Worm (Caenorhabditis elegans) whole organism, L4 larva: ENCODE data around the gene F40F8.12.
A peak's percentile ranks its signal among the peaks of the same experiment; 100 is the strongest.

Experiments used
- F26F4.8 ChIP-seq: fragments of 200-800 bp; sonication (Bioruptor generic); conservative IDR thresholded peaks from 2 replicates; pipeline ENCODE4 v1.3.6; 2022; ENCODE audit warnings: missing genetic modification characterization, missing compliant biosample characterization
- Y105C5A.15 ChIP-seq: fragments of 200-800 bp; sonication (Bioruptor generic); IDR thresholded peaks from 2 replicates; pipeline ENCODE4 v1.3.6; 2022; ENCODE audit warnings: missing genetic modification characterization, missing compliant biosample characterization
- Y48G9A.11 ChIP-seq: fragments of 200-800 bp; sonication (Bioruptor generic); IDR thresholded peaks from 2 replicates; pipeline ENCODE4 v1.3.6; 2022; ENCODE audit warnings: missing genetic modification reagents, missing genetic modification characterization, missing compliant biosample characterization
- Y75B8A.6 ChIP-seq: fragments of 200-800 bp; sonication (Bioruptor generic); IDR thresholded peaks from 2 replicates; pipeline ENCODE4 v1.3.6; 2022; ENCODE audit warnings: missing genetic modification reagents, missing genetic modification characterization, missing compliant biosample characterization
- ZK337.2 ChIP-seq: fragments of 200-800 bp; sonication (Bioruptor generic); IDR thresholded peaks from 2 replicates; pipeline ENCODE4 v1.3.6; 2022; ENCODE audit warnings: missing genetic modification reagents, missing genetic modification characterization, missing compliant biosample characterization
- aha-1 ChIP-seq: fragments of 150-350 bp; peaks from one replicate; lab custom pipeline; 2014; ENCODE audit warnings: missing biosample characterization, missing genetic modification characterization
- aly-2 ChIP-seq: sonication (generic microtip); optimal IDR thresholded peaks from 2 replicates; lab custom pipeline; 2018; ENCODE audit warnings: missing biosample characterization, missing genetic modification characterization
- ama-1 ChIP-seq: fragments of 150-350 bp; optimal IDR thresholded peaks from 2 replicates; lab custom pipeline; 2014; ENCODE audit warnings: inconsistent platforms, mixed read lengths
- ceh-28 ChIP-seq: fragments of 150-350 bp; optimal IDR thresholded peaks from 2 replicates; lab custom pipeline; 2014; ENCODE audit warnings: missing biosample characterization, missing genetic modification reagents, missing genetic modification characterization
- ceh-44 ChIP-seq: fragments of 200-800 bp; sonication (Bioruptor generic); IDR thresholded peaks from 2 replicates; pipeline ENCODE4 v1.3.6; 2022; ENCODE audit warnings: missing genetic modification reagents, missing genetic modification characterization, missing compliant biosample characterization
- ces-1 ChIP-seq: fragments of 150-350 bp; sonication (generic microtip); optimal IDR thresholded peaks from 4 replicates; lab custom pipeline; 2014; ENCODE audit warnings: missing biosample characterization, missing genetic modification reagents, missing genetic modification characterization
- ctbp-1 ChIP-seq: fragments of 200-800 bp; sonication (Bioruptor generic); IDR thresholded peaks from 2 replicates; pipeline ENCODE4 v1.3.6; 2022; ENCODE audit warnings: missing genetic modification reagents, missing genetic modification characterization, missing compliant biosample characterization
- daf-16 ChIP-seq, 3 experiments: sonication (generic microtip); optimal IDR thresholded peaks; 2 replicates each; lab custom pipeline; 2016 to 2017; ENCODE audit warnings: missing genetic modification characterization in 3 of 3, missing genetic modification reagents in 3 of 3, mild to moderate bottlenecking in 2 of 3, missing compliant biosample characterization in 2 of 3, missing biosample characterization in 1 of 3, moderate library complexity in 1 of 3
- daf-19 ChIP-seq: fragments of 200-800 bp; sonication (Bioruptor generic); conservative IDR thresholded peaks from 2 replicates; pipeline ENCODE4 v1.3.6; 2022; ENCODE audit warnings: missing genetic modification characterization, missing compliant biosample characterization
- daf-8 ChIP-seq: fragments of 200-800 bp; sonication (Bioruptor generic); IDR thresholded peaks from 2 replicates; pipeline ENCODE4 v1.3.6; 2022; ENCODE audit warnings: missing genetic modification characterization, missing compliant biosample characterization
- dve-1 ChIP-seq: sonication (generic microtip); optimal IDR thresholded peaks from 2 replicates; lab custom pipeline; 2017; ENCODE audit warnings: antibody characterized with exemption, mild to moderate bottlenecking, missing genetic modification characterization, missing compliant biosample characterization; ENCODE audit not compliant: insufficient read depth
- egl-27 ChIP-seq: sonication (generic microtip); optimal IDR thresholded peaks from 3 replicates; lab custom pipeline; 2017; ENCODE audit warnings: missing biosample characterization, missing genetic modification reagents, missing genetic modification characterization
- fkh-10 ChIP-seq: fragments of 150-350 bp; optimal IDR thresholded peaks from 2 replicates; lab custom pipeline; 2014; ENCODE audit warnings: missing biosample characterization, missing genetic modification reagents, missing genetic modification characterization
- gei-8 ChIP-seq: fragments of 200-800 bp; sonication (Bioruptor generic); optimal IDR thresholded peaks from 2 replicates; lab custom pipeline; 2018; ENCODE audit warnings: mild to moderate bottlenecking, missing genetic modification characterization, missing compliant biosample characterization
- lin-1 ChIP-seq: fragments of 200-800 bp; sonication (Bioruptor generic); IDR thresholded peaks from 2 replicates; pipeline ENCODE4 v1.3.6; 2022; ENCODE audit warnings: missing genetic modification reagents, missing genetic modification characterization, missing compliant biosample characterization
- lin-38 ChIP-seq: fragments of 200-800 bp; sonication (Bioruptor generic); IDR thresholded peaks from 2 replicates; pipeline ENCODE4 v1.3.6; 2022; ENCODE audit warnings: missing genetic modification reagents, missing genetic modification characterization, missing compliant biosample characterization
- lsy-2 ChIP-seq, 2 experiments: fragments of 150-350 bp in 1 of 2; sonication (generic microtip) in 1 of 2; optimal IDR thresholded peaks; 2 replicates each; lab custom pipeline; 2014 to 2017; ENCODE audit warnings: missing biosample characterization in 2 of 2, missing genetic modification characterization in 2 of 2
- madf-5 ChIP-seq, 2 experiments: fragments of 200-800 bp; sonication (Bioruptor generic); IDR thresholded peaks; 2 replicates each; pipeline ENCODE4 v1.3.6; 2022; ENCODE audit warnings: missing compliant biosample characterization in 2 of 2, missing genetic modification characterization in 2 of 2
- mdl-1 ChIP-seq, 2 experiments: fragments of 150-350 bp in 1 of 2; sonication (generic microtip) in 1 of 2; optimal IDR thresholded peaks; 2 replicates each; lab custom pipeline; 2014 to 2017; ENCODE audit warnings: missing biosample characterization in 2 of 2, missing genetic modification characterization in 2 of 2
- mep-1 ChIP-seq: fragments of 150-350 bp; sonication (generic microtip); optimal IDR thresholded peaks from 3 replicates; lab custom pipeline; 2014; ENCODE audit warnings: missing biosample characterization, missing genetic modification characterization
- mes-2 ChIP-seq: sonication (generic microtip); optimal IDR thresholded peaks from 2 replicates; lab custom pipeline; 2016; ENCODE audit warnings: missing genotype, mild to moderate bottlenecking, missing genetic modification characterization, missing compliant biosample characterization; ENCODE audit not compliant: poor library complexity, severe bottlenecking
- mxl-3 ChIP-seq: fragments of 200-800 bp; sonication (Bioruptor generic); optimal IDR thresholded peaks from 2 replicates; lab custom pipeline; 2018; ENCODE audit warnings: mild to moderate bottlenecking, missing genetic modification characterization, missing compliant biosample characterization
- nhr-10 ChIP-seq: fragments of 150-350 bp; optimal IDR thresholded peaks from 2 replicates; lab custom pipeline; 2014; ENCODE audit warnings: missing biosample characterization, missing genetic modification characterization
- nhr-102 ChIP-seq: sonication (generic microtip); optimal IDR thresholded peaks from 2 replicates; lab custom pipeline; 2016; ENCODE audit warnings: mild to moderate bottlenecking, missing genetic modification characterization, moderate library complexity, missing compliant biosample characterization
- nhr-111 ChIP-seq: fragments of 200-800 bp; sonication (Bioruptor generic); optimal IDR thresholded peaks from 2 replicates; lab custom pipeline; 2018; ENCODE audit warnings: mild to moderate bottlenecking, missing genetic modification characterization, missing compliant biosample characterization
- nhr-237 ChIP-seq: sonication (generic microtip); optimal IDR thresholded peaks from 2 replicates; lab custom pipeline; 2017; ENCODE audit warnings: missing biosample characterization, missing genetic modification characterization
- nhr-25 ChIP-seq: sonication (generic microtip); optimal IDR thresholded peaks from 2 replicates; lab custom pipeline; 2017; ENCODE audit warnings: missing genetic modification characterization, mild to moderate bottlenecking, missing compliant biosample characterization, antibody characterized with exemption, moderate library complexity, borderline replicate concordance; ENCODE audit not compliant: insufficient read depth
- nhr-42 ChIP-seq: fragments of 200-800 bp; sonication (Bioruptor generic); IDR thresholded peaks from 2 replicates; pipeline ENCODE4 v1.3.6; 2022; ENCODE audit warnings: missing genetic modification characterization, missing compliant biosample characterization
- nhr-6 ChIP-seq: fragments of 150-350 bp; optimal IDR thresholded peaks from 2 replicates; lab custom pipeline; 2014; ENCODE audit warnings: missing biosample characterization, missing genetic modification characterization
- nhr-77 ChIP-seq: fragments of 150-350 bp; optimal IDR thresholded peaks from 2 replicates; lab custom pipeline; 2014; ENCODE audit warnings: missing biosample characterization, missing genetic modification characterization
- php-3 ChIP-seq: fragments of 200-800 bp; sonication (Bioruptor generic); IDR thresholded peaks from 2 replicates; pipeline ENCODE4 v1.3.6; 2022; ENCODE audit warnings: missing genetic modification reagents, missing genetic modification characterization, missing compliant biosample characterization
- saeg-2 ChIP-seq: fragments of 200-800 bp; sonication (Bioruptor generic); IDR thresholded peaks from 2 replicates; pipeline ENCODE4 v1.3.6; 2022; ENCODE audit warnings: missing genetic modification reagents, missing genetic modification characterization, missing compliant biosample characterization
- sdz-12 ChIP-seq: fragments of 200-800 bp; sonication (Bioruptor generic); optimal IDR thresholded peaks from 2 replicates; lab custom pipeline; 2018; ENCODE audit warnings: mild to moderate bottlenecking, missing genetic modification characterization, missing compliant biosample characterization
- tra-1 ChIP-seq: fragments of 200-800 bp; sonication (Bioruptor generic); IDR thresholded peaks from 2 replicates; pipeline ENCODE4 v1.3.6; 2022; ENCODE audit warnings: missing genetic modification reagents, missing genetic modification characterization, missing compliant biosample characterization
- unc-130 ChIP-seq: sonication (generic microtip); optimal IDR thresholded peaks from 2 replicates; lab custom pipeline; 2016; ENCODE audit warnings: missing genetic modification reagents, missing genetic modification characterization, missing compliant biosample characterization
- unc-62 ChIP-seq, 3 experiments: fragments of 150-350 bp in 1 of 3; sonication (generic microtip); optimal IDR thresholded peaks in 2 of 3; peaks in 1 of 3; 1 replicate in 1 of 3; 2 replicates in 2 of 3; lab custom pipeline; 2014 to 2017; ENCODE audit warnings: missing biosample characterization in 3 of 3, missing genetic modification characterization in 3 of 3, missing genetic modification reagents in 3 of 3, missing genotype in 1 of 3
- zag-1 ChIP-seq: fragments of 150-350 bp; optimal IDR thresholded peaks from 2 replicates; lab custom pipeline; 2014; ENCODE audit warnings: missing biosample characterization, missing genetic modification characterization
- zfp-2 ChIP-seq: sonication (generic microtip); optimal IDR thresholded peaks from 2 replicates; lab custom pipeline; 2016; ENCODE audit warnings: mild to moderate bottlenecking, missing genetic modification characterization, missing compliant biosample characterization
- zfp-3 ChIP-seq: fragments of 200-800 bp; sonication (Bioruptor generic); conservative IDR thresholded peaks from 2 replicates; pipeline ENCODE4 v1.3.6; 2022; ENCODE audit warnings: missing genetic modification reagents, missing genetic modification characterization, missing compliant biosample characterization

F40F8.12 gene

DNA sequence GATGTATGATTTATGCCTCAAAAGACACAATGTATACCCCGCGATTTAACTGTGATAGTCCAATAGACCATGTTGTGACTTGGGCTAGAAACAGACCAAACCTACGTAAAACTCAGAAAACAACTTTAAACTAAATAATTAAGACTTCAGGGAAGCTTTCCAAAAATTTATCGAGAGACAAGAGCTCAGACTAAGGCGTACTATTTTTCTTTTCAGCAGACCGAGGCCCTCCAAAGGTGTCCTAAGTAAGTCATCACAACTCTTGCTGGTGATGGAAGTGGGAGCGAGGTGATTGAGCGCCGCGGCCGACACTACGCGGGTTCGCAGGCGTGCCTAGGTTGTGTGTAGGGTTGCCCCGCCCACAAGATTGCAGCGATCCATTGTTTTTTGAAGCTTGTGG, 37.4 kb downstream of the F40F8.12 start (continued):
- TF ChIP-seq aly-2 (tag; lab: Kevin White, UChicago) (peak; percentile 15), nhr-237 (no peak), ces-1 (GFP tag; lab: Kevin White, UChicago) (no peak), unc-62 (GFP tag; optimal IDR thresholded peaks at IDR 0.05 in 1 of 2; lab: Kevin White, UChicago) (no peak), unc-62 (tag; optimal IDR thresholded peaks at IDR 0.05; lab: Kevin White, UChicago) (no peak), madf-5 (GFP tag; IDR thresholded peaks at IDR 0.05; lab: Robert Waterston, UW) (no peak), nhr-6 (tag; lab: Kevin White, UChicago) (peak; percentile 28), zfp-2 (tag; lab: Kevin White, UChicago) (no peak), fkh-10 (GFP tag; lab: Kevin White, UChicago) (no peak), egl-27 (tag; lab: Kevin White, UChicago) (no peak), lin-38 (GFP tag; lab: Robert Waterston, UW) (peak; percentile 90), Y105C5A.15 (GFP tag; lab: Robert Waterston, UW) (0 out of 2 replicates have a peak, but pooled peaks have one; percentile 78), nhr-77 (no peak), Y48G9A.11 (GFP tag; lab: Robert Waterston, UW) (peak; percentile 64), nhr-25 (peak; percentile 73), aha-1 (tag; lab: Kevin White, UChicago) (peak; percentile 97), mdl-1 (tag; optimal IDR thresholded peaks at IDR 0.05; lab: Kevin White, UChicago) (peak; percentile 13 to 24)
- TF ChIP-seq, all 104 proteins: peak for 53

DNA sequence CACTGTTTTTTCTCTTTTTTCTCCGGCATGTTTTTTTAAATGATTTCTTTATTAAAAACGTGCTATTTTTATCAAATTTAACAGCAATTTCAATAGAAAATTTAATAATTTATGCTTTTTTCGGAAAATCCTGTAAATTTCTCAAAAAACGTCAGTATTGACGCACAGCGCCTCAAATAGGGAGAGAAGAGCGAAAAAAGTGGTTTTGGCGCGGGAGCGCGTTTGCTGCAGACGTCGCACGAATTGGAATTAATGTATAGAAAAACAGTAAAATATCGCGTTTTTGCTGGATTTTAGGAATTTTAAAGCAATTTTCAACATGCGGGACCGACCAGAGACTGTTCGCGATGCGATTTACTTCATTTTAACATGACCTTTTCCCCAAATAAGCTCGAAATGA, 39.3 kb downstream of the F40F8.12 start:
- peak; percentile 87 for TF ChIP-seq lin-38 (GFP tag; lab: Robert Waterston, UW)

DNA sequence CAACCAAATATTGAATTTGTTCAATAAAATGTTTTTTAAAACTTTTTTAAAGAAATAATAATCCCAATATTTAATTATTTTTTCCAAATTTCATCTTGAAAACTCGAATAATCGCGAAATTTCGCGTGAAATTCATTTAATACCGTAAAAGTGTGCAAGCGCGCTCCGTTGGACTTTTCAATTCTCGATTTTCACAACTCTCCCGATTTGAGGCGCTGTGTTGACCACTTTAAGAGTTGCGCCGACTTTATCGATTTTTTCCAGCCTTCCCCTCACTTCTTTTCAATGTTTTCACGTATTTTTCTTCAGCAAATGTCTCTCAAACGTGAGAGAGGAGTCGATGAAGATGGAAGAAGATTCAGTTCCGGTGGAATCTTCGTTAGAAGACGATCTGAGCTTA, 40.9 kb downstream of the F40F8.12 start:
- peak; percentile 61 for TF ChIP-seq lin-38 (GFP tag; lab: Robert Waterston, UW)

DNA sequence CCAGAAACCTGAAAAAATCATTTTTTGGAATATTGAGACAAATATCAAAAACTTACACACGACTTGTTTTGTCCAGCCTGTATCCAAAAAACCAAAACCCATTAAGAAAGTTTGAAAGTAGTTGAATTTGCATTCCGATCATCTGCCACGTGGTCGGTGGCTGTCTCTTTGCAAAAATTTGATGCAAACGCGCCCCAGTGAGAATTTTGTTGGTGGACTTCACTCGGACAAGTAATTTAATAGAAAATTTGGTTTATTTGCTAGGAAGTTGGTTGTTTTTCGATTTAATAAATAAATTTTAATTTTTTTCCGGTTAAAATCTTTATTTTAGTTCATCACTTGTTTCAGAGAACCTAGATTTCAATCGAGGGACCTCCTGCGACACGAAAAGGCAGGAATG, 45.7 kb downstream of the F40F8.12 start:
- TF ChIP-seq nhr-111 (no peak), nhr-42 (GFP tag; lab: Robert Waterston, UW) (no peak), lin-1 (no peak), daf-8 (no peak), dve-1 (tag; lab: Kevin White, UChicago) (peak; percentile 13), Y75B8A.6 (no peak), mxl-3 (no peak), zfp-3 (GFP tag; lab: Robert Waterston, UW) (no peak), mep-1 (tag; lab: Kevin White, UChicago) (no peak), F26F4.8 (GFP tag; lab: Robert Waterston, UW) (no peak), ceh-28 (no peak), gei-8 (no peak), nhr-102 (no peak), ceh-44 (GFP tag; lab: Robert Waterston, UW) (no peak), nhr-77 (peak; percentile 8), nhr-6 (tag; lab: Kevin White, UChicago) (no peak), lsy-2 (tag; optimal IDR thresholded peaks at IDR 0.05; lab: Kevin White, UChicago) (peak in 1 of 2 experiments; percentile 12), php-3 (GFP tag; lab: Robert Waterston, UW) (no peak), sdz-12 (GFP tag; lab: Kevin White, UChicago) (no peak), ctbp-1 (GFP tag; lab: Robert Waterston, UW) (no peak), unc-130 (GFP tag; lab: Kevin White, UChicago) (no peak), ama-1 (lab: Kevin White, UChicago) (no peak), nhr-10 (no peak), daf-16 (GFP tag; optimal IDR thresholded peaks at IDR 0.05; lab: Kevin White, UChicago) (no peak), daf-16 (tag; optimal IDR thresholded peaks at IDR 0.05; lab: Kevin White, UChicago) (no peak), zag-1 (tag; lab: Kevin White, UChicago) (no peak), mes-2 (tag; lab: Kevin White, UChicago) (peak; percentile 64), lin-38 (GFP tag; lab: Robert Waterston, UW) (peak; percentile 87), unc-62 (GFP tag; optimal IDR thresholded peaks at IDR 0.05 in 1 of 2; lab: Kevin White, UChicago) (no peak), unc-62 (tag; optimal IDR thresholded peaks at IDR 0.05; lab: Kevin White, UChicago) (no peak), mdl-1 (tag; optimal IDR thresholded peaks at IDR 0.05; lab: Kevin White, UChicago) (peak in 1 of 2 experiments; percentile 21), daf-19 (GFP tag; lab: Robert Waterston, UW) (no peak), tra-1 (GFP tag; lab: Robert Waterston, UW) (no peak), saeg-2 (GFP tag; lab: Robert Waterston, UW) (no peak), ZK337.2 (no peak)
